Worm (Caenorhabditis elegans) whole organism, L1 larva: ENCODE measurements around the gene F46B6.13.

Source experiments
- C04F5.9 ChIP-seq: sonication (generic microtip); optimal IDR thresholded peaks from 2 replicates; lab custom pipeline; 2016; ENCODE audit warnings: missing genetic modification characterization, missing compliant biosample characterization
- aly-2 ChIP-seq: fragments of 150-350 bp; optimal IDR thresholded peaks from 2 replicates; lab custom pipeline; 2014; ENCODE audit warnings: missing biosample characterization, missing genetic modification characterization
- blmp-1 ChIP-seq: fragments of 150-350 bp; optimal IDR thresholded peaks from 2 replicates; lab custom pipeline; 2014; ENCODE audit warnings: missing biosample characterization, missing genetic modification characterization
- ceh-82 ChIP-seq, 3 experiments: fragments of 150-350 bp in 1 of 3; sonication (generic microtip) in 2 of 3; optimal IDR thresholded peaks; 2 replicates each; lab custom pipeline; 2014 to 2017; ENCODE audit warnings: missing biosample characterization in 3 of 3, missing genetic modification characterization in 3 of 3
- ceh-88 ChIP-seq: fragments of 200-800 bp; sonication (Bioruptor generic); IDR thresholded peaks from 2 replicates; pipeline ENCODE4 v1.3.6; 2022; ENCODE audit warnings: missing genetic modification characterization, missing compliant biosample characterization
- ces-1 ChIP-seq: fragments of 150-350 bp; optimal IDR thresholded peaks from 2 replicates; lab custom pipeline; 2014; ENCODE audit warnings: missing biosample characterization, missing genetic modification reagents, missing genetic modification characterization
- dpl-1 ChIP-seq, 3 experiments: fragments of 150-350 bp in 2 of 3; sonication (generic microtip) in 1 of 3; optimal IDR thresholded peaks; 2 replicates each; lab custom pipeline; 2014 to 2017; ENCODE audit warnings: missing biosample characterization in 3 of 3, missing genetic modification characterization in 3 of 3, missing genetic modification reagents in 3 of 3
- dsc-1 ChIP-seq: sonication (generic microtip); optimal IDR thresholded peaks from 2 replicates; lab custom pipeline; 2016; ENCODE audit warnings: mild to moderate bottlenecking, missing genetic modification characterization, missing compliant biosample characterization
- efl-1 ChIP-seq, 4 experiments: fragments of 150-350 bp; optimal IDR thresholded peaks in 3 of 4; peaks in 1 of 4; 1 replicate in 1 of 4; 2 replicates in 3 of 4; lab custom pipeline; 2014; ENCODE audit warnings: missing biosample characterization in 2 of 4, missing genetic modification characterization in 2 of 4, missing genetic modification reagents in 2 of 4
- efl-3 ChIP-seq: fragments of 200-800 bp; sonication (Bioruptor generic); optimal IDR thresholded peaks from 2 replicates; lab custom pipeline; 2018; ENCODE audit warnings: mild to moderate bottlenecking, missing genetic modification characterization, missing compliant biosample characterization
- elt-2 ChIP-seq: sonication (generic microtip); optimal IDR thresholded peaks from 2 replicates; lab custom pipeline; 2016; ENCODE audit warnings: missing genetic modification characterization, mild to moderate bottlenecking, inconsistent platforms, missing compliant biosample characterization, missing genetic modification reagents
- ets-5 ChIP-seq: fragments of 200-800 bp; sonication (Bioruptor generic); IDR thresholded peaks from 2 replicates; pipeline ENCODE4 v1.3.6; 2022; ENCODE audit warnings: missing genetic modification characterization, missing compliant biosample characterization
- fkh-10 ChIP-seq: sonication (generic microtip); optimal IDR thresholded peaks from 2 replicates; lab custom pipeline; 2017; ENCODE audit warnings: missing biosample characterization, missing genetic modification reagents, missing genetic modification characterization
- fkh-4 ChIP-seq: sonication (generic microtip); optimal IDR thresholded peaks from 2 replicates; lab custom pipeline; 2016; ENCODE audit warnings: missing compliant biosample characterization, missing genetic modification characterization, borderline replicate concordance
- grh-1 ChIP-seq: fragments of 200-800 bp; sonication (Bioruptor generic); IDR thresholded peaks from 2 replicates; pipeline ENCODE4 v1.3.6; 2022; ENCODE audit warnings: missing genetic modification reagents, missing genetic modification characterization, missing compliant biosample characterization
- irx-1 ChIP-seq: sonication (generic microtip); optimal IDR thresholded peaks from 2 replicates; lab custom pipeline; 2016; ENCODE audit warnings: missing genetic modification characterization, missing compliant biosample characterization
- jun-1 ChIP-seq: fragments of 150-350 bp; optimal IDR thresholded peaks from 2 replicates; lab custom pipeline; 2014; ENCODE audit warnings: missing biosample characterization, missing genetic modification reagents, missing genetic modification characterization
- lin-14 ChIP-seq: fragments of 200-800 bp; sonication (Bioruptor generic); optimal IDR thresholded peaks from 2 replicates; lab custom pipeline; 2018; ENCODE audit warnings: mild to moderate bottlenecking, missing genetic modification characterization, moderate library complexity, missing compliant biosample characterization
- lsy-2 ChIP-seq, 2 experiments: fragments of 150-350 bp; optimal IDR thresholded peaks; 2 replicates each; lab custom pipeline; 2014; ENCODE audit warnings: missing biosample characterization in 2 of 2, missing genetic modification characterization in 2 of 2
- mab-9 ChIP-seq: fragments of 200-800 bp; sonication (Bioruptor generic); IDR thresholded peaks from 2 replicates; pipeline ENCODE4 v1.3.6; 2022; ENCODE audit warnings: missing genetic modification reagents, missing genetic modification characterization, missing compliant biosample characterization
- nhr-12 ChIP-seq: sonication (generic microtip); optimal IDR thresholded peaks from 2 replicates; lab custom pipeline; 2017; ENCODE audit warnings: missing biosample characterization, missing genetic modification characterization
- nhr-237 ChIP-seq: fragments of 150-350 bp; optimal IDR thresholded peaks from 2 replicates; lab custom pipeline; 2014; ENCODE audit warnings: missing biosample characterization, missing genetic modification characterization
- nhr-28 ChIP-seq: fragments of 150-350 bp; optimal IDR thresholded peaks from 2 replicates; lab custom pipeline; 2014; ENCODE audit warnings: missing biosample characterization, missing genetic modification characterization
- nhr-47 ChIP-seq: sonication (generic microtip); optimal IDR thresholded peaks from 2 replicates; lab custom pipeline; 2016; ENCODE audit warnings: mild to moderate bottlenecking, missing genetic modification characterization, moderate library complexity, missing compliant biosample characterization
- nhr-71 ChIP-seq: sonication (generic microtip); optimal IDR thresholded peaks from 2 replicates; lab custom pipeline; 2016; ENCODE audit warnings: mild to moderate bottlenecking, missing genetic modification characterization, moderate library complexity, missing compliant biosample characterization
- nhr-84 ChIP-seq: sonication (generic microtip); optimal IDR thresholded peaks from 2 replicates; lab custom pipeline; 2017; ENCODE audit warnings: missing biosample characterization, missing genetic modification characterization
- nhr-85 ChIP-seq: sonication (generic microtip); peaks from one replicate; lab custom pipeline; 2016; ENCODE audit warnings: missing genetic modification characterization, inconsistent platforms, missing compliant biosample characterization
- snpc-4 ChIP-seq: fragments of 150-350 bp; optimal IDR thresholded peaks from 2 replicates; lab custom pipeline; 2014; ENCODE audit warnings: missing biosample characterization, missing genetic modification characterization
- swsn-7 ChIP-seq: sonication (generic microtip); optimal IDR thresholded peaks from 2 replicates; lab custom pipeline; 2016; ENCODE audit warnings: missing genetic modification characterization, missing compliant biosample characterization
- tbx-2 ChIP-seq: sonication (generic microtip); optimal IDR thresholded peaks from 2 replicates; lab custom pipeline; 2016; ENCODE audit warnings: missing genetic modification characterization, missing compliant biosample characterization
- tlp-1 ChIP-seq: fragments of 150-350 bp; optimal IDR thresholded peaks from 2 replicates; lab custom pipeline; 2014; ENCODE audit warnings: missing biosample characterization, missing genetic modification characterization
- unc-30 ChIP-seq: sonication (generic microtip); optimal IDR thresholded peaks from 2 replicates; lab custom pipeline; 2017; ENCODE audit warnings: missing biosample characterization, missing genetic modification characterization
- unc-62 ChIP-seq: fragments of 150-350 bp; optimal IDR thresholded peaks from 2 replicates; lab custom pipeline; 2014; ENCODE audit warnings: missing biosample characterization, missing genetic modification reagents, missing genetic modification characterization
- unc-98 ChIP-seq: fragments of 200-800 bp; sonication (Bioruptor generic); IDR thresholded peaks from 2 replicates; pipeline ENCODE4 v1.3.6; 2022; ENCODE audit warnings: missing genetic modification characterization, missing compliant biosample characterization
- vab-15 ChIP-seq: sonication (generic microtip); optimal IDR thresholded peaks from 2 replicates; lab custom pipeline; 2017; ENCODE audit warnings: missing genotype, mild to moderate bottlenecking, missing genetic modification characterization, missing compliant biosample characterization
- xbp-1 ChIP-seq: sonication (generic microtip); optimal IDR thresholded peaks from 2 replicates; lab custom pipeline; 2016; ENCODE audit warnings: missing genetic modification characterization, missing compliant biosample characterization

Gene F46B6.13

DNA sequence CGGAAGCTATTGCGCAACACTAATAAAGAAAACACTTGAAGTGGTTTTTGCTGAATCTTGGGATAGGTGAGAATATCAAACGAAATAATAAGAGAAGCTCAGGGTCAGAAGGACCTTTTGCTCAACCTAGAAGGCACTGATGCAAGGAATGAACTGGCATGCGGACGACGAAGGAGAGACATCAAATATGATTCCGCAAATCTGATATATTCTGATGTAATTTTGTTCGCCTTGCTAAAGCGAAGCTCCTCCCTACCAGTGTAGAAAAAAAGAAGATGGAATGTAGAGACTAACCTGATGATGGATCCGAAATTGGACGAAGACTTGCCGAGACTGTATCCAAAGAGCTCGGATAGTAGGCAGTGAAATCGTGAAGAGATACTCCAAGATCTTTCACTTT is 31.0 kb downstream of the F46B6.13 start:
- TF ChIP-seq fkh-10 (GFP tag; lab: Kevin White, UChicago) (peak; percentile 34), lin-14 (GFP tag; lab: Kevin White, UChicago) (peak; percentile 22), efl-1 (optimal IDR thresholded peaks at IDR 0.05; lab: Kevin White, UChicago) (no peak), efl-1 (GFP tag; optimal IDR thresholded peaks at IDR 0.05 in 1 of 2; lab: Kevin White, UChicago) (peak in 1 of 2 experiments; percentile 58), ces-1 (GFP tag; lab: Kevin White, UChicago) (peak; percentile 97), dsc-1 (no peak), nhr-85 (tag; lab: Kevin White, UChicago) (no peak)
- TF ChIP-seq, all 84 proteins: peak for 4

DNA sequence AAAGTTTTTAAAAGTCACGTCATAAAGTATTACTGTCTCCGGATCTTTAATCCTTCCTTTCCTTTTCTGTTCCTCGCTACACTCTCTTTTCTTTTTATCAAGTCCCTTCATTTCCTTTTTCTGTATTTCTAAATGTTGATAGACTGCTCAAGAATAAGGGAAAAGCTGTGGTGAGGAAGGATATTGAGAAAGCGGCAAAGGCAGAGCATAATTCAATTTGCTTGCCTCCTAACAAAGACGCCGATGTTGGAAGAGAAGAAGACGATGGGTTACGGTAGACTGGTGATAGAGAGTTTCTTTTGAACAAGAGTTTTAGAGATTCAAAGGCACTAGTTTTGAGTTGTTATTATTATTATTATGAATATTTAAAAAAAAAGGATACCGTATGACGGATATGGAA is 33.4 kb downstream of the F46B6.13 start:
- TF ChIP-seq fkh-10 (GFP tag; lab: Kevin White, UChicago) (peak; percentile 98), lin-14 (GFP tag; lab: Kevin White, UChicago) (peak; percentile 88), swsn-7 (peak; percentile 15), nhr-47 (peak; percentile 30), nhr-71 (peak; percentile 42), efl-1 (optimal IDR thresholded peaks at IDR 0.05; lab: Kevin White, UChicago) (peak in 1 of 2 experiments; percentile 8), efl-1 (GFP tag; optimal IDR thresholded peaks at IDR 0.05 in 1 of 2; lab: Kevin White, UChicago) (no peak), ces-1 (GFP tag; lab: Kevin White, UChicago) (peak; percentile 100), xbp-1 (tag; lab: Kevin White, UChicago) (no peak), dpl-1 (GFP tag; optimal IDR thresholded peaks at IDR 0.05; lab: Kevin White, UChicago) (no peak), tbx-2 (tag; lab: Kevin White, UChicago) (peak; percentile 17), lsy-2 (tag; optimal IDR thresholded peaks at IDR 0.05; lab: Kevin White, UChicago) (peak; percentile 48 to 85)

DNA sequence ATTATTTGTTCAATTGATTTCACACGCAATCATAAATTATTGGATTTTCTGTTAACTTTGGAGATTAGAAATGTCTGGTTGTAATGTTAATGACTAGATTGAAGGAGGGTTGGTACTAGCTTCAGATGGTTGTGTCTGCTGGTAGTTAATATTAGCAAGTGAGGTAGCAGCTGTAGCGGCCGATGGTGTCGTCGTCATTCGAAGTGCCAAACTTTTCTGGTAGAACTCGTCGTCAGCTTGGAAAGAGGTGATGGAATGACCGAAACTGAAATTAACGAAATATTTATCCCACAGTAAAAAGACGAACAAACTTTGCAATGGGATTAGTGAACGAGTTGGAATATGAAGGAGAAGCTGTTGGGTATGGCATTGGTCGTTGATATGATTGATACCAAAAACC is 34.4 kb downstream of the F46B6.13 start:
- no peak for TF ChIP-seq efl-1 (optimal IDR thresholded peaks at IDR 0.05; lab: Kevin White, UChicago)
- peak in 1 of 2 experiments; percentile 30 for TF ChIP-seq efl-1 (GFP tag; optimal IDR thresholded peaks at IDR 0.05 in 1 of 2; lab: Kevin White, UChicago)
- no peak for TF ChIP-seq jun-1 (tag; lab: Kevin White, UChicago)
- no peak for TF ChIP-seq nhr-85 (tag; lab: Kevin White, UChicago)
- no peak for TF ChIP-seq nhr-237
- TF ChIP-seq dsc-1, result no peak

DNA sequence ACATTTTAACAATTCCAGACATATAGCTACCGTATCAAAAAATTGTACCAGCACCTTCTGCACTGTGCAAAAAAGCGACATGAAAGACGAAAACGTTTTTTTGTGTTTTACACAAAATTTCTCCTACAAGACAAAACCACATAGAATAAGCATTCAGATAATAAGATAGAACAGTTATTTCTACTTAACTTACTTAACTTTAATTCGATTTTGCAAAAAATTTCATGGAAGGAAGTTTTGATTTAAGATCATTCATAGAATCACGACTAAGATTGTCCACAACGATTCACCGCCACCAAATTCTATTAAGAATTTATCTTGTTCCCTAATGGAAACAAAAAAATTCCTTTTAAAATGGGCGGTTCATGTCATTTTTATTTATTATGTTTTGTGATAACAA is 35.2 kb downstream of the F46B6.13 start:
- TF ChIP-seq unc-30, result no peak
- TF ChIP-seq aly-2 (tag; lab: Kevin White, UChicago), result no peak
- no peak for TF ChIP-seq snpc-4 (tag; lab: Kevin White, UChicago)
- no peak for TF ChIP-seq ces-1 (GFP tag; lab: Kevin White, UChicago)
- no peak for TF ChIP-seq nhr-28 (tag; lab: Kevin White, UChicago)
- no peak for TF ChIP-seq ceh-82 (tag; optimal IDR thresholded peaks at IDR 0.05; lab: Kevin White, UChicago)
- no peak for TF ChIP-seq jun-1 (tag; lab: Kevin White, UChicago)
- TF ChIP-seq fkh-4 (tag; lab: Kevin White, UChicago), result no peak
- no peak for TF ChIP-seq vab-15 (tag; lab: Kevin White, UChicago)
- no peak for TF ChIP-seq efl-3 (GFP tag; lab: Kevin White, UChicago)
- no peak for TF ChIP-seq C04F5.9 (tag; lab: Kevin White, UChicago)
- no peak for TF ChIP-seq grh-1 (GFP tag; lab: Robert Waterston, UW)
- TF ChIP-seq mab-9 (GFP tag; lab: Robert Waterston, UW), result no peak
- no peak for TF ChIP-seq ceh-88 (GFP tag; lab: Robert Waterston, UW)
- no peak for TF ChIP-seq ets-5 (GFP tag; lab: Robert Waterston, UW)
- no peak for TF ChIP-seq nhr-47
- no peak for TF ChIP-seq unc-98
- no peak for TF ChIP-seq elt-2
- TF ChIP-seq nhr-84 (tag; lab: Kevin White, UChicago), result no peak

DNA sequence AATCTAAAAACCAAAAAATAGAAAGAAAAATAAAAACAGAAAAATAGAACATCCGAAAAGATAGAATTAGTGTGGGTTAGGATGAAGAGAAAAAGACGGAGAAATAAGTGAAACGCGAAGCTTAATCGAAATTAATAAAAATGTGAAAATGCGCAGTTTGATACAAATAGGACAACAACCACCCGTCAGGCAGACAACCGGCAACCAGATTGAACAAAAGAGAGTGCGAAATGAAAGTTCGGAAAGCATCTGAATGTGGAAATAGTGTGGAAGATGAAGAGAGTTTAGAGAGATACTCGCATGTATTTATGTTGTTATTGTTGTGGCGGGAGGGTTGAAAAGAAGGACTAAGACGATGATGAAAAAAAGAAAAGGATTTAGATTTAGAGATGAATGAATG is 40.5 kb downstream of the F46B6.13 start:
- TF ChIP-seq irx-1 (no peak), blmp-1 (peak; percentile 96), unc-62 (no peak), tlp-1 (tag; lab: Kevin White, UChicago) (no peak), lin-14 (GFP tag; lab: Kevin White, UChicago) (peak; percentile 62), snpc-4 (tag; lab: Kevin White, UChicago) (no peak), nhr-12 (no peak)
- TF ChIP-seq, all 84 proteins: peak for 2
